Worm (Caenorhabditis elegans) whole organism, late embryonic: Measurements from ENCODE around the gene T24D5.2.

Experiments
- madf-2 ChIP-seq: sonication (generic microtip); optimal IDR thresholded peaks from 2 replicates; lab custom pipeline; 2017; ENCODE audit warnings: missing genetic modification characterization, missing compliant biosample characterization
- nhr-11 ChIP-seq: fragments of 150-350 bp; optimal IDR thresholded peaks from 2 replicates; lab custom pipeline; 2014; ENCODE audit warnings: missing biosample characterization, missing genetic modification characterization
- nhr-232 ChIP-seq: sonication (generic microtip); optimal IDR thresholded peaks from 2 replicates; lab custom pipeline; 2016; ENCODE audit warnings: missing genetic modification characterization, missing compliant biosample characterization
- pqm-1 ChIP-seq: sonication (generic microtip); optimal IDR thresholded peaks from 2 replicates; lab custom pipeline; 2016; ENCODE audit warnings: missing genetic modification characterization, missing compliant biosample characterization
- sox-2 ChIP-seq: fragments of 200-800 bp; sonication (Bioruptor generic); IDR thresholded peaks from 2 replicates; pipeline ENCODE4 v1.3.6; 2022; ENCODE audit warnings: missing genetic modification reagents, missing genetic modification characterization, missing compliant biosample characterization
- tbx-2 ChIP-seq: sonication (generic microtip); optimal IDR thresholded peaks from 2 replicates; lab custom pipeline; 2016; ENCODE audit warnings: missing genetic modification characterization, missing compliant biosample characterization

ce11 chrX:12602611-12603010 is 16.4 kb upstream of the T24D5.2 start:
- TF ChIP-seq nhr-232 (tag; lab: Kevin White, UChicago), result no peak
- no peak for TF ChIP-seq nhr-11 (tag; lab: Kevin White, UChicago)
- TF ChIP-seq pqm-1 (tag; lab: Kevin White, UChicago), result no peak
- no peak for TF ChIP-seq madf-2
- TF ChIP-seq tbx-2, result no peak
- no peak for TF ChIP-seq sox-2 (GFP tag; lab: Robert Waterston, UW)
